Fruit fly (Drosophila melanogaster) whole organism, embryonic: ENCODE data around the gene pnr.

Experiments
- B-H2 ChIP-seq: fragments of 200-800 bp; sonication (Bioruptor generic); optimal IDR thresholded peaks from 2 replicates; lab custom pipeline; 2018; ENCODE audit warnings: missing biosample characterization, mild to moderate bottlenecking, missing genetic modification characterization
- CG10274 ChIP-seq: fragments of 200-800 bp; sonication (Bioruptor generic); optimal IDR thresholded peaks from 3 replicates; lab custom pipeline; 2017; ENCODE audit warnings: missing biosample characterization, mild to moderate bottlenecking, missing genetic modification characterization
- CG10543 ChIP-seq: fragments of 200-800 bp; sonication (Bioruptor generic); optimal IDR thresholded peaks from 3 replicates; lab custom pipeline; 2017; ENCODE audit warnings: missing biosample characterization, mild to moderate bottlenecking, missing genetic modification characterization, moderate library complexity
- CG11504 ChIP-seq: fragments of 200-800 bp; sonication (Bioruptor generic); optimal IDR thresholded peaks from 3 replicates; lab custom pipeline; 2019; ENCODE audit warnings: missing biosample characterization, mild to moderate bottlenecking, missing genetic modification characterization, moderate library complexity
- CG11696 ChIP-seq: fragments of 200-800 bp; sonication (Bioruptor generic); IDR thresholded peaks from 2 replicates; pipeline ENCODE4 v1.3.6; 2022; ENCODE audit warnings: missing biosample characterization, missing genetic modification characterization
- CG12769 ChIP-seq: fragments of 200-800 bp; sonication (Bioruptor generic); optimal IDR thresholded peaks from 2 replicates; lab custom pipeline; 2019; ENCODE audit warnings: missing biosample characterization, mild to moderate bottlenecking, missing genetic modification characterization, moderate library complexity
- CG15696 ChIP-seq: fragments of 200-800 bp; sonication (Bioruptor generic); optimal IDR thresholded peaks from 2 replicates; lab custom pipeline; 2019; ENCODE audit warnings: missing biosample characterization, mild to moderate bottlenecking, missing genetic modification characterization, moderate library complexity
- CG16779 ChIP-seq: fragments of 200-800 bp; sonication (Bioruptor generic); IDR thresholded peaks from 2 replicates; pipeline ENCODE4 v1.3.6; 2022; ENCODE audit warnings: missing biosample characterization, missing genetic modification characterization
- CG16863 ChIP-seq: fragments of 200-800 bp; sonication (Bioruptor generic); optimal IDR thresholded peaks from 3 replicates; lab custom pipeline; 2016; ENCODE audit warnings: missing biosample characterization, missing genetic modification characterization
- CG17612 ChIP-seq: fragments of 200-800 bp; sonication (Bioruptor generic); IDR thresholded peaks from 2 replicates; pipeline ENCODE4 v1.3.6; 2022; ENCODE audit warnings: missing biosample characterization, missing genetic modification characterization
- CG1792 ChIP-seq: fragments of 200-800 bp; sonication (Bioruptor generic); optimal IDR thresholded peaks from 2 replicates; lab custom pipeline; 2016; ENCODE audit warnings: missing biosample characterization, missing genetic modification characterization
- CG2116 ChIP-seq: fragments of 200-800 bp; sonication (Bioruptor generic); optimal IDR thresholded peaks from 3 replicates; lab custom pipeline; 2018; ENCODE audit warnings: missing biosample characterization, mild to moderate bottlenecking, missing genetic modification characterization
- CG2712 ChIP-seq: fragments of 200-800 bp; optimal IDR thresholded peaks from 3 replicates; lab custom pipeline; 2019; ENCODE audit warnings: missing biosample characterization, mild to moderate bottlenecking, missing genetic modification characterization, moderate library complexity
- CG30403 ChIP-seq: fragments of 200-800 bp; sonication (Bioruptor generic); optimal IDR thresholded peaks from 3 replicates; lab custom pipeline; 2016; ENCODE audit warnings: missing biosample characterization, missing genetic modification characterization
- CG3065 ChIP-seq: fragments of 200-800 bp; sonication (Bioruptor generic); optimal IDR thresholded peaks from 2 replicates; lab custom pipeline; 2016; ENCODE audit warnings: missing biosample characterization, missing genetic modification characterization
- CG31388 ChIP-seq: fragments of 200-800 bp; sonication (Bioruptor generic); optimal IDR thresholded peaks from 2 replicates; lab custom pipeline; 2016; ENCODE audit warnings: missing biosample characterization, missing genetic modification characterization
- CG33557 ChIP-seq: fragments of 200-800 bp; sonication (Bioruptor generic); optimal IDR thresholded peaks from 2 replicates; lab custom pipeline; 2019; ENCODE audit warnings: missing biosample characterization, mild to moderate bottlenecking, missing genetic modification characterization, moderate library complexity
- CG4282 ChIP-seq: fragments of 200-800 bp; sonication (Bioruptor generic); optimal IDR thresholded peaks from 2 replicates; lab custom pipeline; 2016; ENCODE audit warnings: missing biosample characterization, missing genetic modification characterization
- CG43689 ChIP-seq: fragments of 200-800 bp; sonication (Bioruptor generic); IDR thresholded peaks from 2 replicates; pipeline ENCODE4 v1.3.6; 2022; ENCODE audit warnings: missing biosample characterization, missing genetic modification characterization
- CG4707 ChIP-seq: fragments of 200-800 bp; sonication (Bioruptor generic); optimal IDR thresholded peaks from 2 replicates; lab custom pipeline; 2018; ENCODE audit warnings: missing biosample characterization, mild to moderate bottlenecking, missing genetic modification characterization, moderate library complexity
- CG7372 ChIP-seq: fragments of 200-800 bp; sonication (Bioruptor generic); IDR thresholded peaks from 2 replicates; pipeline ENCODE4 v1.3.6; 2022; ENCODE audit warnings: missing biosample characterization, missing genetic modification characterization
- CG8944 ChIP-seq: fragments of 200-800 bp; sonication (Bioruptor generic); optimal IDR thresholded peaks from 3 replicates; lab custom pipeline; 2016; ENCODE audit warnings: missing biosample characterization, missing genetic modification characterization
- CG9215 ChIP-seq: fragments of 200-800 bp; sonication (Bioruptor generic); IDR thresholded peaks from 2 replicates; pipeline ENCODE4 v1.3.6; 2022; ENCODE audit warnings: missing biosample characterization, missing genetic modification characterization
- CG9609 ChIP-seq: fragments of 200-800 bp; sonication (Bioruptor generic); optimal IDR thresholded peaks from 3 replicates; lab custom pipeline; 2016; ENCODE audit warnings: missing biosample characterization, missing genetic modification characterization
- D ChIP-seq, 2 experiments: fragments of 200-800 bp in 1 of 2; fragments of >200 bp in 1 of 2; sonication (Bioruptor generic) in 1 of 2; optimal IDR thresholded peaks; 2 replicates in 1 of 2; 3 replicates in 1 of 2; lab custom pipeline; 2017; ENCODE audit warnings: mild to moderate bottlenecking in 1 of 2, missing biosample characterization in 1 of 2, missing genetic modification characterization in 1 of 2, missing genetic modification reagents in 1 of 2
- Drgx ChIP-seq: fragments of 200-800 bp; sonication (Bioruptor generic); IDR thresholded peaks from 2 replicates; pipeline ENCODE4 v1.3.6; 2022; ENCODE audit warnings: missing biosample characterization, missing genetic modification characterization
- Ets65A ChIP-seq: fragments of 200-800 bp; sonication (Bioruptor generic); peaks from one replicate; lab custom pipeline; 2016; ENCODE audit warnings: missing biosample characterization, missing genetic modification characterization
- HHEX ChIP-seq: fragments of 200-800 bp; sonication (Bioruptor generic); optimal IDR thresholded peaks from 3 replicates; lab custom pipeline; 2017; ENCODE audit warnings: missing biosample characterization, mild to moderate bottlenecking, missing genetic modification characterization, missing genetic modification reagents
- HLHmδ ChIP-seq: fragments of 200-800 bp; sonication (Bioruptor generic); optimal IDR thresholded peaks from 2 replicates; lab custom pipeline; 2018; ENCODE audit warnings: missing biosample characterization, mild to moderate bottlenecking, missing genetic modification characterization, moderate library complexity
- Hand ChIP-seq: fragments of 200-800 bp; sonication (Bioruptor generic); optimal IDR thresholded peaks from 2 replicates; lab custom pipeline; 2017; ENCODE audit warnings: mild to moderate bottlenecking, missing biosample characterization, missing genetic modification reagents, missing genetic modification characterization
- Ptx1 ChIP-seq: fragments of 200-800 bp; sonication (Bioruptor generic); IDR thresholded peaks from 2 replicates; pipeline ENCODE4 v1.3.6; 2022; ENCODE audit warnings: missing biosample characterization, missing genetic modification characterization
- Tbp ChIP-seq: fragments of >200 bp; optimal IDR thresholded peaks from 2 replicates; lab custom pipeline; 2018; ENCODE audit warnings: missing biosample characterization, missing genetic modification characterization
- Trl ChIP-seq, 3 experiments: fragments of >200 bp in 2 of 3; fragments of 200-800 bp in 1 of 3; sonication (Bioruptor generic) in 1 of 3; optimal IDR thresholded peaks; 2 replicates in 1 of 3; 3 replicates in 2 of 3; lab custom pipeline; 2016 to 2017; ENCODE audit warnings: missing biosample characterization in 1 of 3, missing genetic modification characterization in 1 of 3
- ash1 ChIP-seq: fragments of 200-800 bp; sonication (Bioruptor generic); optimal IDR thresholded peaks from 2 replicates; lab custom pipeline; 2018; ENCODE audit warnings: missing biosample characterization, mild to moderate bottlenecking, missing genetic modification characterization
- az2 ChIP-seq: fragments of 200-800 bp; sonication (Bioruptor generic); optimal IDR thresholded peaks from 3 replicates; lab custom pipeline; 2016; ENCODE audit warnings: missing biosample characterization, missing genetic modification characterization
- bowl ChIP-seq: fragments of 200-800 bp; sonication (Bioruptor generic); IDR thresholded peaks from 2 replicates; pipeline ENCODE4 v1.3.6; 2022; ENCODE audit warnings: missing biosample characterization, missing genetic modification characterization
- crc ChIP-seq: fragments of 200-800 bp; sonication (Bioruptor generic); optimal IDR thresholded peaks from 2 replicates; lab custom pipeline; 2016; ENCODE audit warnings: missing biosample characterization, missing genetic modification characterization
- ems ChIP-seq: fragments of 200-800 bp; sonication (Bioruptor generic); optimal IDR thresholded peaks from 3 replicates; lab custom pipeline; 2016; ENCODE audit warnings: missing biosample characterization, missing genetic modification characterization
- nerfin-2 ChIP-seq: fragments of 200-800 bp; sonication (Bioruptor generic); IDR thresholded peaks from 2 replicates; pipeline ENCODE4 v1.3.6; 2022; ENCODE audit warnings: missing biosample characterization, missing genetic modification characterization; ENCODE audit not compliant: partially characterized antibody
- onecut ChIP-seq: fragments of 200-800 bp; sonication (Bioruptor generic); IDR thresholded peaks from 2 replicates; pipeline ENCODE4 v1.3.6; 2022; ENCODE audit warnings: missing biosample characterization, missing genetic modification characterization
- ranshi ChIP-seq: fragments of 200-800 bp; sonication (Bioruptor generic); IDR thresholded peaks from 2 replicates; pipeline ENCODE4 v1.3.6; 2022; ENCODE audit warnings: missing biosample characterization, missing genetic modification characterization
- row ChIP-seq: fragments of 200-800 bp; sonication (Bioruptor generic); IDR thresholded peaks from 3 replicates; pipeline ENCODE4 v1.3.6; 2022; ENCODE audit warnings: missing biosample characterization, missing genetic modification characterization
- sd ChIP-seq: fragments of 200-800 bp; sonication (Bioruptor generic); optimal IDR thresholded peaks from 3 replicates; lab custom pipeline; 2018; ENCODE audit warnings: missing biosample characterization, mild to moderate bottlenecking, missing genetic modification characterization, moderate library complexity
- sens ChIP-seq: fragments of 200-800 bp; sonication (Bioruptor generic); peaks from one replicate; lab custom pipeline; 2016; ENCODE audit warnings: missing biosample characterization, missing genetic modification characterization
- so ChIP-seq: fragments of 200-800 bp; sonication (Bioruptor generic); IDR thresholded peaks from 3 replicates; pipeline ENCODE4 v1.3.6; 2022; ENCODE audit warnings: missing biosample characterization, missing genetic modification characterization
- ssp ChIP-seq: fragments of 200-800 bp; sonication (Bioruptor generic); IDR thresholded peaks from 2 replicates; pipeline ENCODE4 v1.3.6; 2022; ENCODE audit warnings: missing biosample characterization, missing genetic modification characterization
- stc ChIP-seq: fragments of 200-800 bp; sonication (Bioruptor generic); IDR thresholded peaks from 2 replicates; pipeline ENCODE4 v1.3.6; 2022; ENCODE audit warnings: missing biosample characterization, missing genetic modification characterization
- vnd ChIP-seq: fragments of 200-800 bp; sonication (Bioruptor generic); IDR thresholded peaks from 3 replicates; pipeline ENCODE4 v1.3.6; 2022; ENCODE audit warnings: missing biosample characterization, missing genetic modification characterization; ENCODE audit not compliant: partially characterized antibody
- wdn ChIP-seq: fragments of 200-800 bp; sonication (Bioruptor generic); IDR thresholded peaks from 2 replicates; pipeline ENCODE4 v1.3.6; 2022; ENCODE audit warnings: missing biosample characterization, missing genetic modification characterization

The pnr gene

dm6 chr3R:16071689-16072580, 46.1 kb downstream of the pnr start (continued):
- TF ChIP-seq sens (GFP tag; lab: Kevin White, UChicago) (peak; percentile 96), CG4707 (GFP tag; lab: Kevin White, UChicago) (peak; percentile 0), B-H2 (GFP tag; lab: Kevin White, UChicago) (no peak), nerfin-2 (no peak), ems (GFP tag; lab: Kevin White, UChicago) (peak; percentile 36), ash1 (GFP tag; lab: Kevin White, UChicago) (no peak), CG2712 (tag; lab: Kevin White, UChicago) (peak; percentile 92), CG9215 (GFP tag; lab: Robert Waterston, UW) (no peak), CG10274 (no peak), CG31388 (GFP tag; lab: Kevin White, UChicago) (peak; percentile 21), Trl (optimal IDR thresholded peaks at IDR 0.05; lab: Kevin White, UChicago) (peak; percentile 7 to 34), Trl (GFP tag; optimal IDR thresholded peaks at IDR 0.05; lab: Kevin White, UChicago) (no peak), CG2116 (peak; percentile 40), CG7372 (0 out of 2 replicates have a peak, but pooled peaks have one; percentile 14), wdn (no peak), CG17612 (no peak), ranshi (GFP tag; lab: Robert Waterston, UW) (peak; percentile 73), HHEX (GFP tag; lab: Kevin White, UChicago) (no peak), CG15696 (tag; lab: Kevin White, UChicago) (peak; percentile 43), D (optimal IDR thresholded peaks at IDR 0.05; lab: Kevin White, UChicago) (no peak), D (GFP tag; optimal IDR thresholded peaks at IDR 0.05; lab: Kevin White, UChicago) (peak; percentile 62)

dm6 chr3R:16072581-16072908, 46.7 kb downstream of the pnr start:
- no peak for TF ChIP-seq ssp
- no peak for TF ChIP-seq CG1792 (GFP tag; lab: Kevin White, UChicago)
- TF ChIP-seq CG3065 (GFP tag; lab: Kevin White, UChicago), result peak; percentile 34
- no peak for TF ChIP-seq Tbp (GFP tag; lab: Kevin White, UChicago)
- TF ChIP-seq CG11696, result 0 out of 2 replicates have a peak, but pooled peaks have one; percentile 3
- no peak for TF ChIP-seq CG4282 (GFP tag; lab: Kevin White, UChicago)
- TF ChIP-seq CG11504 (tag; lab: Kevin White, UChicago), result peak; percentile 98
- TF ChIP-seq az2 (GFP tag; lab: Kevin White, UChicago), result peak; percentile 24
- no peak for TF ChIP-seq vnd (GFP tag; lab: Robert Waterston, UW)
- TF ChIP-seq CG30403 (GFP tag; lab: Kevin White, UChicago), result no peak
- TF ChIP-seq CG16779 (GFP tag; lab: Robert Waterston, UW), result no peak
- no peak for TF ChIP-seq onecut (GFP tag; lab: Robert Waterston, UW)
- TF ChIP-seq bowl (GFP tag; lab: Robert Waterston, UW), result 0 out of 2 replicates have a peak, but pooled peaks have one; percentile 18

dm6 chr3R:16074122-16074521, 48.2 kb downstream of the pnr start:
- TF ChIP-seq CG9609 (GFP tag; lab: Kevin White, UChicago) (no peak), stc (no peak), so (GFP tag; lab: Robert Waterston, UW) (peak; percentile 85), Ptx1 (GFP tag; lab: Robert Waterston, UW) (no peak), sd (peak; percentile 90), CG43689 (GFP tag; lab: Robert Waterston, UW) (no peak), CG33557 (GFP tag; lab: Kevin White, UChicago) (no peak), CG12769 (tag; lab: Kevin White, UChicago) (peak; percentile 90), Drgx (no peak), CG8944 (GFP tag; lab: Kevin White, UChicago) (no peak), Hand (GFP tag; lab: Kevin White, UChicago) (no peak), crc (GFP tag; lab: Kevin White, UChicago) (no peak), CG10543 (GFP tag; lab: Kevin White, UChicago) (peak; percentile 12), row (no peak), HLHmδ (no peak), CG16863 (no peak), Ets65A (no peak)
